Fruit fly (Drosophila melanogaster): Measurements from ENCODE around the gene Sgs3.

Gene Sgs3

DNA sequence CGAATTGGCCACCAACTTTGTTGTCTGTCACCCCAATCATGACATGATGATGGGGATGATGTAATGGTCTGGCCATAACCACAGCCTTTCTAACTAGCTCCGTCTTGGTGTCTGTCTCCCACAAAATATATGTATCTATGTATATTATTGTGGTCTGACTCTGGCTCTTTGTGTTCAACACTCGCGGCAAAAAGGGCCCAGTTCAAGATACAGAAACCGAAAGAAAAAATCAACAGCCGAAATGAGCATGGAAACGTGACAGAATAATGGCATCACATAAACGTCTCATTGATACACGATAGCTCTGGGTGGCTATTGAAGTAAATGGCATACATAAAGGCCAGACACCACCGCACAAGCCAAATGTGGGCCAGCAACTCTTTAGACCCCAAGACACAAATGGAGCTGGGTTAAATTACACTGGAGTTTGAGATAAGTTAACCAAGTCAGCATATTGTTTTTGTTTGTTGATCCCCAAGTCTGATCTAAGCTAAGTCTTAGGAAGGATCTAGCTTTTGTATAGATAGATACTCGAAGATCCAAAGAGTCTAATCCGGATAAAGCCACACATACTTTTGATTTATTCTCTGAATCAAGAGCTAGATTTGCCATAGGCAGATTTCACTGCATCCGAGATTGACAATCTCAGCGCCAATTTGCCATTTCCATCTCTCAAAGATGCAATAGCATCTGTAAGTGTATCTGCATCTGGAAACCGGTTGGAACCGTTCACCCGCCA lies 20.1 kb downstream of the Sgs3 start:
- TF ChIP-seq CG3281 (GFP tag; optimal IDR thresholded peaks at IDR 0.05), result no peak
- TF ChIP-seq fd64A (GFP tag; optimal IDR thresholded peaks at IDR 0.05), result no peak
- no peak for TF ChIP-seq CG11085 (GFP tag; IDR thresholded peaks at IDR 0.05)
- TF ChIP-seq Doc3 (GFP tag; IDR thresholded peaks at IDR 0.05; ENCODE audit: partially characterized antibody), result no peak
- TF ChIP-seq cas (GFP tag; IDR thresholded peaks at IDR 0.05), result no peak
- no peak for TF ChIP-seq tgo (GFP tag; IDR thresholded peaks at IDR 0.05)
- 0 out of 3 replicates have a peak, but pooled peaks have one; percentile 16 for TF ChIP-seq ci (GFP tag; IDR thresholded peaks at IDR 0.05)
- no peak for TF ChIP-seq Fer3 (tag; optimal IDR thresholded peaks at IDR 0.05)
- no peak for TF ChIP-seq CG10565 (GFP tag; optimal IDR thresholded peaks at IDR 0.05)
- TF ChIP-seq CG34376 (GFP tag; optimal IDR thresholded peaks at IDR 0.05), result no peak
- TF ChIP-seq CG10366 (GFP tag; IDR thresholded peaks at IDR 0.05), result no peak
- TF ChIP-seq Ets65A (GFP tag), result peak; percentile 84
- TF ChIP-seq pita (GFP tag; optimal IDR thresholded peaks at IDR 0.05), result no peak
- no peak for TF ChIP-seq salm (tag; optimal IDR thresholded peaks at IDR 0.05)
- peak in 1 of 2 experiments; percentile 55 for TF ChIP-seq Pdp1 (GFP tag; optimal IDR thresholded peaks at IDR 0.05)
- TF ChIP-seq abd-A (tag; optimal IDR thresholded peaks at IDR 0.05), result peak; percentile 62
- peak; percentile 72 for TF ChIP-seq Med (GFP tag)
- peak; percentile 44 for TF ChIP-seq B-H2 (GFP tag; optimal IDR thresholded peaks at IDR 0.05)
- TF ChIP-seq BtbVII (GFP tag; optimal IDR thresholded peaks at IDR 0.05), result no peak
- TF ChIP-seq zfh1 (GFP tag; IDR thresholded peaks at IDR 0.05), result no peak
- no peak for TF ChIP-seq otp (GFP tag; IDR thresholded peaks at IDR 0.05)
- no peak for TF ChIP-seq CG42726 (GFP tag; IDR thresholded peaks at IDR 0.05; ENCODE audit: partially characterized antibody)
- TF ChIP-seq CG12769 (tag; optimal IDR thresholded peaks at IDR 0.05), result peak; percentile 6
- no peak for TF ChIP-seq Deaf1 (tag; optimal IDR thresholded peaks at IDR 0.05)
- peak; percentile 12 for TF ChIP-seq cwo (GFP tag; optimal IDR thresholded peaks at IDR 0.05)
- TF ChIP-seq Ssrp (tag; optimal IDR thresholded peaks at IDR 0.05), result no peak
- no peak for TF ChIP-seq tll (GFP tag; optimal IDR thresholded peaks at IDR 0.05)
- no peak for TF ChIP-seq CG5245 (GFP tag; optimal IDR thresholded peaks at IDR 0.05)
- TF ChIP-seq CG8388 (GFP tag; optimal IDR thresholded peaks at IDR 0.05), result no peak
- TF ChIP-seq onecut (GFP tag; IDR thresholded peaks at IDR 0.05), result no peak
- no peak for TF ChIP-seq klu (GFP tag; IDR thresholded peaks at IDR 0.05)
- TF ChIP-seq her (GFP tag; optimal IDR thresholded peaks at IDR 0.05), result no peak
- no peak for TF ChIP-seq CG11723 (GFP tag; optimal IDR thresholded peaks at IDR 0.05)
- no peak for TF ChIP-seq btn (GFP tag; optimal IDR thresholded peaks at IDR 0.05)
- TF ChIP-seq eve (GFP tag; optimal IDR thresholded peaks at IDR 0.05), result no peak
- no peak for TF ChIP-seq Lhr (GFP tag; optimal IDR thresholded peaks at IDR 0.05)
- TF ChIP-seq slbo (GFP tag; IDR thresholded peaks at IDR 0.05), result no peak
- TF ChIP-seq CG15479 (GFP tag; optimal IDR thresholded peaks at IDR 0.05), result no peak
- TF ChIP-seq TFAM (GFP tag; optimal IDR thresholded peaks at IDR 0.05), result no peak
- no peak for TF ChIP-seq ash1 (GFP tag; optimal IDR thresholded peaks at IDR 0.05)
- TF ChIP-seq zfh2 (GFP tag; optimal IDR thresholded peaks at IDR 0.05), result no peak
- TF ChIP-seq lola (GFP tag; optimal IDR thresholded peaks at IDR 0.05), result peak in 1 of 3 experiments; percentile 38
- peak; percentile 83 for TF ChIP-seq CG13894 (tag; optimal IDR thresholded peaks at IDR 0.05)
- TF ChIP-seq CG9932 (GFP tag; IDR thresholded peaks at IDR 0.05), result 0 out of 2 replicates have a peak, but pooled peaks have one; percentile 25
- no peak for TF ChIP-seq CG11247 (GFP tag; IDR thresholded peaks at IDR 0.05)
- TF ChIP-seq Drgx (GFP tag; IDR thresholded peaks at IDR 0.05), result peak; percentile 34; the same call in 1 of the 2 replicates
- TF ChIP-seq tup (GFP tag; optimal IDR thresholded peaks at IDR 0.05), result no peak
- TF ChIP-seq Xrp1 (GFP tag; IDR thresholded peaks at IDR 0.05), result no peak
- TF ChIP-seq hkb (optimal IDR thresholded peaks at IDR 0.05), result no peak
- no peak for TF ChIP-seq hkb (GFP tag; IDR thresholded peaks at IDR 0.05)

Data from whole organism, embryonic.